Fruit fly (Drosophila melanogaster) Kc167 (cell line): ENCODE measurements around the gene CkIalpha.

Source experiments
- Myc ChIP-seq: fragments of >200 bp; optimal IDR thresholded peaks from 2 replicates; lab custom pipeline; 2017; ENCODE audit warnings: missing external identifiers
- insv ChIP-seq: fragments of >200 bp; optimal IDR thresholded peaks from 3 replicates; lab custom pipeline; 2018; ENCODE audit warnings: missing external identifiers

DNA sequence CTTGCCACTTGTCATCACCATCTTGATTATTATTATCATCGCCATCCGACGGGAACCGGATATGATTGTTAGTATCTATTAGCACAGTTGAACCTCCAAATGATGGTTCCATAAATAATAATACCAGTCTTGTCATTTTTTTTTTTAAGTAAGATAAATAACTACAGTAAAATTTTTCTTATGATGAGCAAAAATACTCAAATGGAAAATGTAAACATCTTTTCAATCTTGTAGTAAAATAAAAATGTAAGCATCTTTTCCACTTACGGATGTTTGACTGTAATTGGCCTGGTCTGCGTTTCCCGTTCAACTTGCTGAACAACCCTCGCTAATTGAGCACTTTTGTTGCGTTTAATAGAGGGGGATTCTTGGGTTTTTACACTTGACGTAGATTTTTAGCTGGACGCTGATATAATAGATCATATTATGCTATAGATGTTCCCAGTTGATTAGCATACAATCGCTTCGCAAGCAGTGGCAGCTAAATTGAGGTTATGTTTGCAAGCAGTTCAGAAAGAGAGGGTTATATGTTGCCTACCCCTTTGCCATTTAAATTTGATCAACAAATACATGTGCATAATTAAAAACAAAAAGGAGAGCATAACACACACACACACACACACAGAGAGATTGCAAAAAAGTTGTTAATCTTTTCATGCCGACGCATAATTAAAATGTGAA, 27.7 kb upstream of the CkIalpha start:
- TF ChIP-seq Myc (lab: Kevin White, UChicago) (no peak), insv (lab: Kevin White, UChicago) (no peak)
